ENCODE assay signal across 1 fruit fly cellular context in genomic region chr3R:17703691-17704537, dm6.
TF ChIP-seq lines count a peak whose summit lies in the region.

No protein-coding gene starts in this region.

TF ChIP-seq in whole organism, embryonic, 481 proteins besides CTCF, POLR2A, EP300 and RAD21 (continued from another document and continues in another):
- TF ChIP-seq CG4328 (GFP tag; optimal IDR thresholded peaks at IDR 0.05; lab: Kevin White, UChicago) = peak; percentile 86
- peak; percentile 98 for TF ChIP-seq Vsx1 (GFP tag; optimal IDR thresholded peaks at IDR 0.05; lab: Kevin White, UChicago)
- TF ChIP-seq CG10321 (GFP tag; IDR thresholded peaks at IDR 0.05; lab: Robert Waterston, UW) = peak; percentile 88
- TF ChIP-seq Ptx1 (GFP tag; IDR thresholded peaks at IDR 0.05; lab: Robert Waterston, UW) = peak; percentile 99
- peak; percentile 99 for TF ChIP-seq CG18764 (GFP tag; optimal IDR thresholded peaks at IDR 0.05; lab: Kevin White, UChicago)
- peak; percentile 92 for TF ChIP-seq CG14965 (GFP tag; optimal IDR thresholded peaks at IDR 0.05; lab: Kevin White, UChicago; ENCODE audit: borderline replicate concordance)
- peak; percentile 99 for TF ChIP-seq jing (GFP tag; optimal IDR thresholded peaks at IDR 0.05; lab: Kevin White, UChicago)
- peak; percentile 98 for TF ChIP-seq dmrt11E (tag; optimal IDR thresholded peaks at IDR 0.05; lab: Kevin White, UChicago)
- peak; percentile 92 for TF ChIP-seq CG17186 (GFP tag; optimal IDR thresholded peaks at IDR 0.05; lab: Kevin White, UChicago)
- peak; percentile 99 for TF ChIP-seq chif (GFP tag; optimal IDR thresholded peaks at IDR 0.05; lab: Kevin White, UChicago)
- TF ChIP-seq Dref (GFP tag; IDR thresholded peaks at IDR 0.05; lab: Robert Waterston, UW) = peak; percentile 39
- TF ChIP-seq en (GFP tag; optimal IDR thresholded peaks at IDR 0.05; lab: Kevin White, UChicago) = peak; percentile 99
- TF ChIP-seq btn (GFP tag; optimal IDR thresholded peaks at IDR 0.05; lab: Kevin White, UChicago) = peak; percentile 98
- peak; percentile 99 for TF ChIP-seq Mes4 (GFP tag; optimal IDR thresholded peaks at IDR 0.05; lab: Kevin White, UChicago)
- TF ChIP-seq tx (GFP tag; optimal IDR thresholded peaks at IDR 0.05; lab: Kevin White, UChicago) = peak; percentile 99
- peak; percentile 99 for TF ChIP-seq nau (GFP tag; optimal IDR thresholded peaks at IDR 0.05; lab: Kevin White, UChicago)
- peak in 1 of 2 experiments; percentile 54 for TF ChIP-seq tll (GFP tag; optimal IDR thresholded peaks at IDR 0.05; lab: Kevin White, UChicago)
- TF ChIP-seq CG4820 (GFP tag; optimal IDR thresholded peaks at IDR 0.05; lab: Kevin White, UChicago) = peak; percentile 98
- peak; percentile 98 for TF ChIP-seq al (GFP tag; IDR thresholded peaks at IDR 0.05; lab: Robert Waterston, UW)
- TF ChIP-seq sisA (GFP tag; IDR thresholded peaks at IDR 0.05; lab: Robert Waterston, UW) = peak; percentile 99
- TF ChIP-seq mam (GFP tag; optimal IDR thresholded peaks at IDR 0.05; lab: Kevin White, UChicago) = peak; percentile 99
- peak; percentile 96 for TF ChIP-seq CG6683 (GFP tag; optimal IDR thresholded peaks at IDR 0.05; lab: Kevin White, UChicago)
- TF ChIP-seq CG8944 (GFP tag; optimal IDR thresholded peaks at IDR 0.05; lab: Kevin White, UChicago) = peak; percentile 99
- TF ChIP-seq abd-A (tag; optimal IDR thresholded peaks at IDR 0.05; lab: Kevin White, UChicago) = peak; percentile 86
- TF ChIP-seq CG18011 (GFP tag; optimal IDR thresholded peaks at IDR 0.05; lab: Kevin White, UChicago) = peak; percentile 93
- TF ChIP-seq fd102C (GFP tag; optimal IDR thresholded peaks at IDR 0.05; lab: Kevin White, UChicago) = peak; percentile 76
- TF ChIP-seq trem (tag; optimal IDR thresholded peaks at IDR 0.05; lab: Kevin White, UChicago) = peak; percentile 96
- peak; percentile 81 for TF ChIP-seq bigmax (GFP tag; optimal IDR thresholded peaks at IDR 0.05; lab: Kevin White, UChicago)
- TF ChIP-seq Dfd (GFP tag; optimal IDR thresholded peaks at IDR 0.05; lab: Kevin White, UChicago) = no peak
- peak; percentile 99 for TF ChIP-seq CG18619 (GFP tag; optimal IDR thresholded peaks at IDR 0.05; lab: Kevin White, UChicago)
- TF ChIP-seq CG10462 (GFP tag; optimal IDR thresholded peaks at IDR 0.05; lab: Kevin White, UChicago) = peak; percentile 99
- peak; percentile 99 for TF ChIP-seq Six4 (GFP tag; optimal IDR thresholded peaks at IDR 0.05; lab: Kevin White, UChicago)
- peak; percentile 96 for TF ChIP-seq CkIIα-i1 (GFP tag; IDR thresholded peaks at IDR 0.05; lab: Robert Waterston, UW)
- peak; percentile 99 for TF ChIP-seq CG11695 (GFP tag; IDR thresholded peaks at IDR 0.05; lab: Robert Waterston, UW)
- TF ChIP-seq gfzf (GFP tag; optimal IDR thresholded peaks at IDR 0.05; lab: Kevin White, UChicago) = peak; percentile 33
- TF ChIP-seq pnt (GFP tag; optimal IDR thresholded peaks at IDR 0.05; lab: Kevin White, UChicago) = peak; percentile 99
- peak; percentile 93 for TF ChIP-seq CG11560 (tag; IDR thresholded peaks at IDR 0.05; lab: Robert Waterston, UW)
- TF ChIP-seq CG14667 (GFP tag; IDR thresholded peaks at IDR 0.05; lab: Robert Waterston, UW) = peak; percentile 99
- TF ChIP-seq CG10366 (GFP tag; IDR thresholded peaks at IDR 0.05; lab: Robert Waterston, UW) = peak; percentile 99
- TF ChIP-seq nerfin-1 (tag; optimal IDR thresholded peaks at IDR 0.05; lab: Kevin White, UChicago) = peak; percentile 94
- TF ChIP-seq CG16863 (GFP tag; optimal IDR thresholded peaks at IDR 0.05; lab: Kevin White, UChicago) = peak; percentile 99
- TF ChIP-seq CG3407 (GFP tag; optimal IDR thresholded peaks at IDR 0.05; lab: Kevin White, UChicago) = peak; percentile 97
- peak; percentile 100 for TF ChIP-seq CG30403 (GFP tag; optimal IDR thresholded peaks at IDR 0.05; lab: Kevin White, UChicago)
- peak; percentile 75 for TF ChIP-seq Elba2 (GFP tag; optimal IDR thresholded peaks at IDR 0.05; lab: Kevin White, UChicago)
- peak; percentile 91 for TF ChIP-seq CG15073 (GFP tag; optimal IDR thresholded peaks at IDR 0.05; lab: Kevin White, UChicago)
- peak; percentile 99 for TF ChIP-seq org-1 (GFP tag; optimal IDR thresholded peaks at IDR 0.05; lab: Kevin White, UChicago)
- no peak for TF ChIP-seq tna (GFP tag; IDR thresholded peaks at IDR 0.05; lab: Robert Waterston, UW; ENCODE audit: partially characterized antibody)
- TF ChIP-seq luna (GFP tag; optimal IDR thresholded peaks at IDR 0.05; lab: Kevin White, UChicago) = peak; percentile 98
- TF ChIP-seq corto (GFP tag; optimal IDR thresholded peaks at IDR 0.05; lab: Kevin White, UChicago) = peak; percentile 100
- TF ChIP-seq hkb (optimal IDR thresholded peaks at IDR 0.05; lab: Kevin White, UChicago) = no peak
- TF ChIP-seq hkb (GFP tag; IDR thresholded peaks at IDR 0.05; lab: Robert Waterston, UW) = peak; percentile 99
- TF ChIP-seq CG17829 (tag; optimal IDR thresholded peaks at IDR 0.05; lab: Kevin White, UChicago) = peak; percentile 99
- TF ChIP-seq CG34422 (GFP tag; IDR thresholded peaks at IDR 0.05; lab: Robert Waterston, UW) = peak; percentile 99
- TF ChIP-seq CG5245 (GFP tag; optimal IDR thresholded peaks at IDR 0.05; lab: Kevin White, UChicago) = peak; percentile 99
- TF ChIP-seq prd (optimal IDR thresholded peaks at IDR 0.05; lab: Kevin White, UChicago) = no peak
- peak; percentile 99 for TF ChIP-seq prd (GFP tag; IDR thresholded peaks at IDR 0.05; lab: Robert Waterston, UW)
- peak; percentile 31 for TF ChIP-seq Dp (GFP tag; optimal IDR thresholded peaks at IDR 0.05; lab: Kevin White, UChicago)
- peak; percentile 99 for TF ChIP-seq CG4617 (GFP tag; optimal IDR thresholded peaks at IDR 0.05; lab: Kevin White, UChicago; ENCODE audit: borderline replicate concordance)
- TF ChIP-seq CG8388 (GFP tag; optimal IDR thresholded peaks at IDR 0.05; lab: Kevin White, UChicago) = peak; percentile 98
- peak; percentile 97 for TF ChIP-seq klu (GFP tag; IDR thresholded peaks at IDR 0.05; lab: Robert Waterston, UW)
- peak; percentile 2 for TF ChIP-seq CG15479 (GFP tag; optimal IDR thresholded peaks at IDR 0.05; lab: Kevin White, UChicago)
- TF ChIP-seq pfk (GFP tag; optimal IDR thresholded peaks at IDR 0.05; lab: Kevin White, UChicago) = peak; percentile 89
- TF ChIP-seq caup (GFP tag; optimal IDR thresholded peaks at IDR 0.05; lab: Kevin White, UChicago; ENCODE audit: severe bottlenecking) = peak; percentile 99
- TF ChIP-seq ssp (GFP tag; IDR thresholded peaks at IDR 0.05; lab: Robert Waterston, UW) = peak; percentile 94
- peak; percentile 99 for TF ChIP-seq CoRest (tag; optimal IDR thresholded peaks at IDR 0.05; lab: Kevin White, UChicago)
- TF ChIP-seq Doc2 (GFP tag; IDR thresholded peaks at IDR 0.05; lab: Robert Waterston, UW) = peak; percentile 96
- peak; percentile 93 for TF ChIP-seq ac (GFP tag; optimal IDR thresholded peaks at IDR 0.05; lab: Kevin White, UChicago)
- peak; percentile 99 for TF ChIP-seq CG12942 (GFP tag; optimal IDR thresholded peaks at IDR 0.05; lab: Kevin White, UChicago)
- peak; percentile 99 for TF ChIP-seq CG32767 (GFP tag; IDR thresholded peaks at IDR 0.05; lab: Robert Waterston, UW)
- peak; percentile 95 for TF ChIP-seq CG4707 (GFP tag; optimal IDR thresholded peaks at IDR 0.05; lab: Kevin White, UChicago)
- TF ChIP-seq CG10959 (GFP tag; IDR thresholded peaks at IDR 0.05; lab: Robert Waterston, UW) = peak; percentile 96
- peak; percentile 97 for TF ChIP-seq GATAe (GFP tag; conservative IDR thresholded peaks at IDR 0.05; lab: Robert Waterston, UW)
- peak; percentile 90 for TF ChIP-seq CG4360 (GFP tag; IDR thresholded peaks at IDR 0.05; lab: Robert Waterston, UW)
- peak; percentile 80 for TF ChIP-seq ash1 (GFP tag; optimal IDR thresholded peaks at IDR 0.05; lab: Kevin White, UChicago)
- TF ChIP-seq E2f2 (GFP tag; IDR thresholded peaks at IDR 0.05; lab: Robert Waterston, UW) = peak; percentile 89
- 0 out of 3 replicates have a peak, but pooled peaks have one; percentile 31 for TF ChIP-seq Opbp (GFP tag; IDR thresholded peaks at IDR 0.05; lab: Robert Waterston, UW; ENCODE audit: partially characterized antibody)
- peak; percentile 59 for TF ChIP-seq CG9797 (GFP tag; optimal IDR thresholded peaks at IDR 0.05; lab: Kevin White, UChicago)
- peak; percentile 97 for TF ChIP-seq CG5180 (GFP tag; optimal IDR thresholded peaks at IDR 0.05; lab: Kevin White, UChicago)
- TF ChIP-seq CG9876 (GFP tag; optimal IDR thresholded peaks at IDR 0.05; lab: Kevin White, UChicago) = peak; percentile 98
- peak; percentile 96 for TF ChIP-seq CG13296 (GFP tag; optimal IDR thresholded peaks at IDR 0.05; lab: Kevin White, UChicago)
- peak; percentile 99 for TF ChIP-seq Chrac-16 (GFP tag; optimal IDR thresholded peaks at IDR 0.05; lab: Kevin White, UChicago)
- TF ChIP-seq ems (GFP tag; optimal IDR thresholded peaks at IDR 0.05; lab: Kevin White, UChicago) = peak; percentile 99
- peak; percentile 99 for TF ChIP-seq Max (GFP tag; optimal IDR thresholded peaks at IDR 0.05; lab: Kevin White, UChicago)
- TF ChIP-seq NK7.1 (GFP tag; optimal IDR thresholded peaks at IDR 0.05; lab: Kevin White, UChicago) = peak; percentile 99
- TF ChIP-seq CG7928 (GFP tag; optimal IDR thresholded peaks at IDR 0.05; lab: Kevin White, UChicago) = peak; percentile 81
- peak; percentile 68 for TF ChIP-seq mirr (GFP tag; optimal IDR thresholded peaks at IDR 0.05; lab: Kevin White, UChicago)
- TF ChIP-seq Usf (GFP tag; optimal IDR thresholded peaks at IDR 0.05; lab: Kevin White, UChicago) = peak; percentile 97
- TF ChIP-seq cwo (GFP tag; optimal IDR thresholded peaks at IDR 0.05; lab: Kevin White, UChicago) = peak; percentile 97
- peak; percentile 99 for TF ChIP-seq eyg (GFP tag; optimal IDR thresholded peaks at IDR 0.05; lab: Kevin White, UChicago)
- TF ChIP-seq Hand (GFP tag; optimal IDR thresholded peaks at IDR 0.05; lab: Kevin White, UChicago) = peak; percentile 97
- TF ChIP-seq cad (GFP tag; optimal IDR thresholded peaks at IDR 0.05; lab: Kevin White, UChicago) = no peak
- peak; percentile 97 for TF ChIP-seq onecut (GFP tag; IDR thresholded peaks at IDR 0.05; lab: Robert Waterston, UW)
- TF ChIP-seq NfI (GFP tag; optimal IDR thresholded peaks at IDR 0.05; lab: Kevin White, UChicago) = peak; percentile 99
- peak; percentile 93 for TF ChIP-seq aop (GFP tag; IDR thresholded peaks at IDR 0.05; lab: Robert Waterston, UW)
- peak; percentile 99 for TF ChIP-seq slbo (GFP tag; IDR thresholded peaks at IDR 0.05; lab: Robert Waterston, UW)
- TF ChIP-seq CG9437 (GFP tag; optimal IDR thresholded peaks at IDR 0.05; lab: Kevin White, UChicago) = peak; percentile 96
- peak; percentile 86 for TF ChIP-seq MESR4 (GFP tag; optimal IDR thresholded peaks at IDR 0.05; lab: Kevin White, UChicago)
- peak; percentile 97 for TF ChIP-seq CG14710 (tag; optimal IDR thresholded peaks at IDR 0.05; lab: Kevin White, UChicago)
- TF ChIP-seq CG13775 (GFP tag; optimal IDR thresholded peaks at IDR 0.05; lab: Kevin White, UChicago) = peak; percentile 99
- TF ChIP-seq sna (GFP tag; IDR thresholded peaks at IDR 0.05; lab: Robert Waterston, UW; ENCODE audit: partially characterized antibody) = no peak; the same call in 1 of the 2 replicates
- peak; percentile 89 for TF ChIP-seq kni (GFP tag; optimal IDR thresholded peaks at IDR 0.05; lab: Kevin White, UChicago)
- TF ChIP-seq CG2199 (GFP tag; IDR thresholded peaks at IDR 0.05; lab: Robert Waterston, UW) = peak; percentile 99
- no peak for TF ChIP-seq nerfin-2 (GFP tag; IDR thresholded peaks at IDR 0.05; lab: Robert Waterston, UW; ENCODE audit: partially characterized antibody)
- peak; percentile 99 for TF ChIP-seq CG12659 (GFP tag; optimal IDR thresholded peaks at IDR 0.05; lab: Kevin White, UChicago)
- no peak for TF ChIP-seq vnd (GFP tag; IDR thresholded peaks at IDR 0.05; lab: Robert Waterston, UW; ENCODE audit: partially characterized antibody)
- TF ChIP-seq CG2202 (tag; optimal IDR thresholded peaks at IDR 0.05; lab: Kevin White, UChicago) = peak; percentile 98
- TF ChIP-seq Eip74EF (GFP tag; optimal IDR thresholded peaks at IDR 0.05; lab: Kevin White, UChicago) = peak in 1 of 2 experiments; percentile 98
- TF ChIP-seq Fer3 (tag; optimal IDR thresholded peaks at IDR 0.05; lab: Kevin White, UChicago) = peak; percentile 99
- peak; percentile 72 for TF ChIP-seq Sry-β (GFP tag; optimal IDR thresholded peaks at IDR 0.05; lab: Kevin White, UChicago)
- peak; percentile 99 for TF ChIP-seq maf-S (GFP tag; optimal IDR thresholded peaks at IDR 0.05; lab: Kevin White, UChicago)
- TF ChIP-seq CG7357 (GFP tag; IDR thresholded peaks at IDR 0.05; lab: Robert Waterston, UW) = peak; percentile 96
- TF ChIP-seq CG33213 (GFP tag; optimal IDR thresholded peaks at IDR 0.05; lab: Kevin White, UChicago) = peak; percentile 99
- TF ChIP-seq sima (GFP tag; optimal IDR thresholded peaks at IDR 0.05; lab: Kevin White, UChicago) = peak; percentile 98
- peak; percentile 96 for TF ChIP-seq sqz (GFP tag; optimal IDR thresholded peaks at IDR 0.05; lab: Kevin White, UChicago)
- no peak for TF ChIP-seq Sin3A (optimal IDR thresholded peaks at IDR 0.05; lab: Kevin White, UChicago)
- peak; percentile 96 for TF ChIP-seq CG15601 (tag; optimal IDR thresholded peaks at IDR 0.05; lab: Kevin White, UChicago)
- TF ChIP-seq CG8290 (GFP tag; optimal IDR thresholded peaks at IDR 0.05; lab: Kevin White, UChicago) = peak; percentile 98
- TF ChIP-seq CG8290 (tag; optimal IDR thresholded peaks at IDR 0.05; lab: Kevin White, UChicago) = peak; percentile 75 to 99
- peak; percentile 98 for TF ChIP-seq CG12155 (GFP tag; optimal IDR thresholded peaks at IDR 0.05; lab: Kevin White, UChicago)
- TF ChIP-seq CG17912 (GFP tag; optimal IDR thresholded peaks at IDR 0.05; lab: Kevin White, UChicago) = peak; percentile 33
- TF ChIP-seq slp2 (GFP tag; optimal IDR thresholded peaks at IDR 0.05; lab: Kevin White, UChicago) = peak; percentile 99
- peak; percentile 99 for TF ChIP-seq gcm (GFP tag; optimal IDR thresholded peaks at IDR 0.05; lab: Kevin White, UChicago)
- peak; percentile 99 to 100 for TF ChIP-seq bsh (GFP tag; optimal IDR thresholded peaks at IDR 0.05; lab: Kevin White, UChicago)
- TF ChIP-seq CG30431 (GFP tag; optimal IDR thresholded peaks at IDR 0.05; lab: Kevin White, UChicago) = peak; percentile 99
- TF ChIP-seq Xbp1 (GFP tag; optimal IDR thresholded peaks at IDR 0.05; lab: Kevin White, UChicago) = peak; percentile 99
- peak; percentile 99 for TF ChIP-seq shn (GFP tag; optimal IDR thresholded peaks at IDR 0.05; lab: Kevin White, UChicago)
- peak; percentile 99 for TF ChIP-seq esg (GFP tag; conservative IDR thresholded peaks at IDR 0.05; lab: Robert Waterston, UW)
- TF ChIP-seq CG13287 (GFP tag; IDR thresholded peaks at IDR 0.05; lab: Robert Waterston, UW; ENCODE audit: partially characterized antibody) = peak; percentile 39; the same call in 1 of the 2 replicates
- TF ChIP-seq az2 (GFP tag; optimal IDR thresholded peaks at IDR 0.05; lab: Kevin White, UChicago) = peak; percentile 99
